Fruit fly (Drosophila melanogaster) whole organism, embryonic: ENCODE measurements around the gene CG33127.

Source experiments
- CG30020 ChIP-seq: fragments of 200-800 bp; optimal IDR thresholded peaks from 2 replicates; lab custom pipeline; 2019; ENCODE audit warnings: missing biosample characterization, mild to moderate bottlenecking, missing genetic modification characterization, moderate library complexity
- CrebB ChIP-seq: fragments of 200-800 bp; sonication (Bioruptor generic); optimal IDR thresholded peaks from 3 replicates; lab custom pipeline; 2018; ENCODE audit warnings: missing biosample characterization, mild to moderate bottlenecking, missing genetic modification characterization
- eve ChIP-seq, 2 experiments: fragments of >200 bp; optimal IDR thresholded peaks; 2 replicates each; lab custom pipeline; 2017; ENCODE audit warnings: missing biosample characterization in 2 of 2, missing genetic modification characterization in 2 of 2
- repo ChIP-seq: fragments of 200-800 bp; sonication (Bioruptor generic); optimal IDR thresholded peaks from 2 replicates; lab custom pipeline; 2016; ENCODE audit warnings: missing biosample characterization, missing genetic modification characterization

- TF ChIP-seq repo (GFP tag; lab: Kevin White, UChicago) (no peak), eve (GFP tag; optimal IDR thresholded peaks at IDR 0.05; lab: Kevin White, UChicago) (no peak), CrebB (no peak), CG30020 (tag; lab: Kevin White, UChicago) (no peak)
These were observed at the start of gene CG33127 for dm6 chr2L:321793-322192.
